Fruit fly (Drosophila melanogaster) whole organism, wandering third instar larva: ENCODE data around the gene barr.

Source experiments
- CrebA ChIP-seq: fragments of 200-800 bp; sonication (Bioruptor generic); optimal IDR thresholded peaks from 2 replicates; lab custom pipeline; 2016; ENCODE audit warnings: missing biosample characterization, mild to moderate bottlenecking, missing genetic modification characterization, borderline replicate concordance
- Jra ChIP-seq: sonication (Bioruptor generic); optimal IDR thresholded peaks from 2 replicates; lab custom pipeline; 2016; ENCODE audit warnings: missing biosample characterization, missing genetic modification characterization
- N ChIP-seq: fragments of >200 bp; optimal IDR thresholded peaks from 2 replicates; lab custom pipeline; 2018; ENCODE audit warnings: missing biosample characterization, missing external identifiers, missing genetic modification characterization
- Sp1 ChIP-seq: fragments of 200-800 bp; sonication (Bioruptor generic); optimal IDR thresholded peaks from 3 replicates; lab custom pipeline; 2019; ENCODE audit warnings: missing biosample characterization, mild to moderate bottlenecking, missing genetic modification characterization, moderate library complexity
- fru ChIP-seq: fragments of 200-800 bp; sonication (Bioruptor generic); optimal IDR thresholded peaks from 3 replicates; lab custom pipeline; 2016; ENCODE audit warnings: missing biosample characterization, mild to moderate bottlenecking, missing genetic modification characterization
- lola ChIP-seq: fragments of >200 bp; optimal IDR thresholded peaks from 2 replicates; lab custom pipeline; 2017; ENCODE audit warnings: missing biosample characterization, missing genetic modification characterization
- psq ChIP-seq: fragments of 200-800 bp; sonication (Bioruptor generic); optimal IDR thresholded peaks from 3 replicates; lab custom pipeline; 2017; ENCODE audit warnings: missing biosample characterization, mild to moderate bottlenecking, missing genetic modification characterization, moderate library complexity

DNA sequence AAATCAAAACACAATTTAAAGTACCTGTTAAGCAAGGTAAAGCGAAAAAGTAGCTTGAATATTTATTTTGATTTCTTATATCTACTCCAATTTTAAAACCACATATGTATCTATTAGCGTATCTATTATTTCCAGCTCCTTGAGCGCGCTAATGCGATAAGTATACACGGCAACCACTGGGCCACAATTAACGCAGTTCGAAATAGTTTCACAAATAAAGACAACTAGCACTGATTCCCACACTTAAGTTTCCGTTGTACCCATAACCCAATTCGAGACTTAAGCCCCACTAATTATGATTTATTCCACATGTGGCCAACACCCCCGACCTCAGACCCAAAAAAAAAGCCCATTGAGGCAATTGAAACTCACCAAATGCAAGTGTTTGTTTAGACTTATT is 44.7 kb downstream of the barr start:
- no peak for TF ChIP-seq CrebA (GFP tag; lab: Kevin White, UChicago)
- TF ChIP-seq Jra = no peak
- TF ChIP-seq lola (GFP tag; lab: Kevin White, UChicago) = no peak
- TF ChIP-seq Sp1 (GFP tag; lab: Kevin White, UChicago) = no peak
- no peak for TF ChIP-seq N (GFP tag; lab: Kevin White, UChicago)
- TF ChIP-seq fru (GFP tag; lab: Kevin White, UChicago) = no peak
- TF ChIP-seq psq (GFP tag; lab: Kevin White, UChicago) = no peak
